Fruit fly (Drosophila melanogaster) whole organism, prepupa: ENCODE measurements around the gene akirin.

Experiments used
- CG10631 ChIP-seq: fragments of 200-800 bp; sonication (Bioruptor generic); optimal IDR thresholded peaks from 2 replicates; lab custom pipeline; 2016; ENCODE audit warnings: missing biosample characterization, missing genetic modification characterization
- CG10669 ChIP-seq: fragments of 200-800 bp; sonication (Bioruptor generic); optimal IDR thresholded peaks from 3 replicates; lab custom pipeline; 2018; ENCODE audit warnings: missing biosample characterization, mild to moderate bottlenecking, missing genetic modification characterization, moderate library complexity
- CG11294 ChIP-seq: fragments of 200-800 bp; sonication (Bioruptor generic); IDR thresholded peaks from 2 replicates; pipeline ENCODE4 v1.3.6; 2022; ENCODE audit warnings: missing biosample characterization, missing genetic modification characterization
- CG11762 ChIP-seq: fragments of 200-800 bp; sonication (Bioruptor generic); optimal IDR thresholded peaks from 3 replicates; lab custom pipeline; 2016; ENCODE audit warnings: missing biosample characterization, missing genetic modification characterization; ENCODE audit not compliant: insufficient read depth
- CG11902 ChIP-seq: fragments of 200-800 bp; sonication (Bioruptor generic); optimal IDR thresholded peaks from 3 replicates; lab custom pipeline; 2016; ENCODE audit warnings: missing biosample characterization, missing genetic modification characterization
- CG15336 ChIP-seq: fragments of 200-800 bp; sonication (Bioruptor generic); IDR thresholded peaks from 2 replicates; pipeline ENCODE4 v1.3.6; 2022; ENCODE audit warnings: missing biosample characterization, missing genetic modification characterization
- CG1621 ChIP-seq: fragments of 200-800 bp; sonication (Bioruptor generic); optimal IDR thresholded peaks from 3 replicates; lab custom pipeline; 2018; ENCODE audit warnings: missing biosample characterization, mild to moderate bottlenecking, missing genetic modification characterization
- CG16779 ChIP-seq: fragments of 200-800 bp; sonication (Bioruptor generic); optimal IDR thresholded peaks from 3 replicates; lab custom pipeline; 2017; ENCODE audit warnings: missing biosample characterization, mild to moderate bottlenecking, missing genetic modification characterization
- CG3032 ChIP-seq: fragments of 200-800 bp; optimal IDR thresholded peaks from 2 replicates; lab custom pipeline; 2019; ENCODE audit warnings: missing biosample characterization, mild to moderate bottlenecking, missing genetic modification characterization, moderate library complexity
- CG31627 ChIP-seq: fragments of 200-800 bp; sonication (Bioruptor generic); optimal IDR thresholded peaks from 3 replicates; lab custom pipeline; 2016; ENCODE audit warnings: missing biosample characterization, missing genetic modification characterization
- CG32006 ChIP-seq: fragments of 200-800 bp; sonication (Bioruptor generic); optimal IDR thresholded peaks from 3 replicates; lab custom pipeline; 2017; ENCODE audit warnings: missing biosample characterization, mild to moderate bottlenecking, missing genetic modification characterization
- CG34406 ChIP-seq: fragments of 200-800 bp; sonication (Bioruptor generic); optimal IDR thresholded peaks from 3 replicates; lab custom pipeline; 2016; ENCODE audit warnings: missing biosample characterization, missing genetic modification characterization
- CG3919 ChIP-seq: fragments of 200-800 bp; sonication (Bioruptor generic); optimal IDR thresholded peaks from 3 replicates; lab custom pipeline; 2016; ENCODE audit warnings: missing biosample characterization, missing genetic modification characterization
- CG4318 ChIP-seq: fragments of 200-800 bp; sonication (Bioruptor generic); optimal IDR thresholded peaks from 3 replicates; lab custom pipeline; 2017; ENCODE audit warnings: missing biosample characterization, mild to moderate bottlenecking, missing genetic modification characterization
- CG6276 ChIP-seq: fragments of 200-800 bp; sonication (Bioruptor generic); optimal IDR thresholded peaks from 2 replicates; lab custom pipeline; 2017; ENCODE audit warnings: missing biosample characterization, mild to moderate bottlenecking, missing genetic modification characterization
- CG7368 ChIP-seq: fragments of 200-800 bp; sonication (Bioruptor generic); optimal IDR thresholded peaks from 3 replicates; lab custom pipeline; 2016; ENCODE audit warnings: missing biosample characterization, missing genetic modification characterization
- CG8119 ChIP-seq: fragments of 200-800 bp; sonication (Bioruptor generic); IDR thresholded peaks from 3 replicates; pipeline ENCODE4 v1.3.6; 2022; ENCODE audit warnings: missing biosample characterization, missing genetic modification characterization
- CG8632 ChIP-seq: fragments of 200-800 bp; sonication (Bioruptor generic); optimal IDR thresholded peaks from 3 replicates; lab custom pipeline; 2016; ENCODE audit warnings: missing biosample characterization, missing genetic modification characterization
- CG9139 ChIP-seq: fragments of 200-800 bp; sonication (Bioruptor generic); optimal IDR thresholded peaks from 3 replicates; lab custom pipeline; 2017; ENCODE audit warnings: missing biosample characterization, mild to moderate bottlenecking, missing genetic modification characterization
- Eip75B ChIP-seq: fragments of 200-800 bp; sonication (Bioruptor generic); optimal IDR thresholded peaks from 3 replicates; lab custom pipeline; 2016; ENCODE audit warnings: missing biosample characterization, missing genetic modification characterization
- Eip78C ChIP-seq: fragments of 200-800 bp; sonication (Bioruptor generic); peaks from one replicate; lab custom pipeline; 2016; ENCODE audit warnings: missing biosample characterization, missing genetic modification characterization
- Eip93F ChIP-seq: fragments of 200-800 bp; sonication (Bioruptor generic); optimal IDR thresholded peaks from 2 replicates; lab custom pipeline; 2016; ENCODE audit warnings: missing biosample characterization, mild to moderate bottlenecking, missing genetic modification characterization
- Ets21C ChIP-seq: fragments of 200-800 bp; sonication (Bioruptor generic); optimal IDR thresholded peaks from 3 replicates; lab custom pipeline; 2016; ENCODE audit warnings: missing biosample characterization, missing genetic modification characterization
- Ets96B ChIP-seq: fragments of 200-800 bp; optimal IDR thresholded peaks from 2 replicates; lab custom pipeline; 2019; ENCODE audit warnings: missing biosample characterization, mild to moderate bottlenecking, missing genetic modification characterization, moderate library complexity
- Gug ChIP-seq: fragments of 200-800 bp; sonication (Bioruptor generic); IDR thresholded peaks from 2 replicates; pipeline ENCODE4 v1.3.6; 2022; ENCODE audit warnings: missing biosample characterization, missing genetic modification characterization
- Hr4 ChIP-seq: fragments of 200-800 bp; sonication (Bioruptor generic); optimal IDR thresholded peaks from 3 replicates; lab custom pipeline; 2016; ENCODE audit warnings: missing biosample characterization, missing genetic modification characterization
- Met ChIP-seq: fragments of 200-800 bp; sonication (Bioruptor generic); optimal IDR thresholded peaks from 3 replicates; lab custom pipeline; 2016; ENCODE audit warnings: missing biosample characterization, missing genetic modification characterization
- OdsH ChIP-seq: fragments of 200-800 bp; sonication (Bioruptor generic); optimal IDR thresholded peaks from 3 replicates; lab custom pipeline; 2016; ENCODE audit warnings: missing biosample characterization, missing genetic modification characterization
- Smox ChIP-seq: fragments of 200-800 bp; sonication (Bioruptor generic); optimal IDR thresholded peaks from 3 replicates; lab custom pipeline; 2016; ENCODE audit warnings: missing biosample characterization, missing genetic modification characterization
- Sox14 ChIP-seq: fragments of 200-800 bp; sonication (Bioruptor generic); optimal IDR thresholded peaks from 3 replicates; lab custom pipeline; 2016; ENCODE audit warnings: missing biosample characterization, missing genetic modification characterization
- Sox15 ChIP-seq: fragments of 200-800 bp; sonication (Bioruptor generic); optimal IDR thresholded peaks from 3 replicates; lab custom pipeline; 2016; ENCODE audit warnings: missing biosample characterization, missing genetic modification characterization
- achi ChIP-seq: fragments of 200-800 bp; sonication (Bioruptor generic); optimal IDR thresholded peaks from 3 replicates; lab custom pipeline; 2016; ENCODE audit warnings: missing biosample characterization, missing genetic modification characterization
- acj6 ChIP-seq: fragments of 200-800 bp; sonication (Bioruptor generic); optimal IDR thresholded peaks from 3 replicates; lab custom pipeline; 2016; ENCODE audit warnings: missing biosample characterization, missing genetic modification characterization
- cyc ChIP-seq: fragments of 200-800 bp; sonication (Bioruptor generic); optimal IDR thresholded peaks from 3 replicates; lab custom pipeline; 2016; ENCODE audit warnings: missing biosample characterization, missing genetic modification characterization
- dac ChIP-seq: fragments of 200-800 bp; sonication (Bioruptor generic); optimal IDR thresholded peaks from 2 replicates; lab custom pipeline; 2017; ENCODE audit warnings: missing biosample characterization, mild to moderate bottlenecking, missing genetic modification characterization
- dsx ChIP-seq: fragments of 200-800 bp; optimal IDR thresholded peaks from 3 replicates; lab custom pipeline; 2019; ENCODE audit warnings: missing biosample characterization, mild to moderate bottlenecking, missing genetic modification characterization, moderate library complexity; ENCODE audit not compliant: poor library complexity, severe bottlenecking
- eg ChIP-seq: fragments of 200-800 bp; sonication (Bioruptor generic); IDR thresholded peaks from 3 replicates; pipeline ENCODE4 v1.3.6; 2022; ENCODE audit warnings: missing biosample characterization, missing genetic modification characterization
- esn ChIP-seq: fragments of 200-800 bp; sonication (Bioruptor generic); optimal IDR thresholded peaks from 2 replicates; lab custom pipeline; 2016; ENCODE audit warnings: missing biosample characterization, mild to moderate bottlenecking, missing genetic modification characterization, moderate library complexity
- fkh ChIP-seq: fragments of 200-800 bp; sonication (Bioruptor generic); optimal IDR thresholded peaks from 3 replicates; lab custom pipeline; 2017; ENCODE audit warnings: missing biosample characterization, mild to moderate bottlenecking, missing genetic modification characterization, moderate library complexity
- lz ChIP-seq: fragments of 200-800 bp; sonication (Bioruptor generic); optimal IDR thresholded peaks from 3 replicates; lab custom pipeline; 2016; ENCODE audit warnings: missing biosample characterization, missing genetic modification characterization
- net ChIP-seq: fragments of 200-800 bp; sonication (Bioruptor generic); optimal IDR thresholded peaks from 3 replicates; lab custom pipeline; 2016; ENCODE audit warnings: missing biosample characterization, missing genetic modification characterization
- spab ChIP-seq: fragments of 200-800 bp; sonication (Bioruptor generic); optimal IDR thresholded peaks from 2 replicates; lab custom pipeline; 2017; ENCODE audit warnings: missing biosample characterization, mild to moderate bottlenecking, missing genetic modification characterization, missing genetic modification reagents
- ss ChIP-seq, 2 experiments: fragments of 200-800 bp; sonication (Bioruptor generic); optimal IDR thresholded peaks; 2 replicates in 1 of 2; 3 replicates in 1 of 2; lab custom pipeline; 2017 to 2018; ENCODE audit warnings: mild to moderate bottlenecking in 2 of 2, missing biosample characterization in 2 of 2, missing genetic modification characterization in 2 of 2, moderate library complexity in 1 of 2
- topi ChIP-seq: fragments of 200-800 bp; sonication (Bioruptor generic); optimal IDR thresholded peaks from 3 replicates; lab custom pipeline; 2016; ENCODE audit warnings: missing biosample characterization, missing genetic modification characterization
- vri ChIP-seq: fragments of 200-800 bp; sonication (Bioruptor generic); optimal IDR thresholded peaks from 3 replicates; lab custom pipeline; 2016; ENCODE audit warnings: missing biosample characterization, mild to moderate bottlenecking, missing genetic modification characterization

Gene akirin

DNA sequence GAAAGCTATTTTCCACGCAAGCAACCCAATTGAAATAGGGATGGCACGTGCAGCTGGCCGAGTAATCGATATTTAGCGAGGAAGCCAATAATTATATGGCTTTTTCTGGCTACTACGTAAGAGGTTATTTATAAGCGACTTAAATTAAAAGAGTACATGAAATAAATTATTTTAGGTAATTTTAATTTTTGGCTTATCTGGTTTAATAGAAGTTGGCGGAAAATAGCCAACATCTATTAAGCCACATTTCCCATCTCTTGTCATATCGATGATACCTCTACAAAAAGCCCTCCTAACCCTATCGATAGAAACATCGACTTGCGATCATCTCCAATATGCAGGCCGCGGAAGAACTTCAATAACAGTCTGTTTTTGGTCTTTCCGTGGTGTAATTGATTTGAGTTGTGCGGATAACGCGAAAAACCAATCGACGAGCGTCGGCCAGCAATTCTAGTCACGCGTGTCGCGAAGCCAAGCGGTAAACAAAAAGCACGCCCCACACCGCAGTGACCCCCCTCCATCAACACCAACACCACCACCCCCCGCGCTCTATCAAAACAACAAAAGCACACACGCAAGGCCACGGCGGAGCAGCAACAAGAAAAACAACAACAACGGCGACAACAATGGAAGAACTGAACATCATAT lies 21.5 kb upstream of the akirin start, which contains the start of the genes Srp19 and qm (continued):
- no peak for TF ChIP-seq spab (GFP tag; lab: Kevin White, UChicago)
- TF ChIP-seq Eip75B (GFP tag; lab: Kevin White, UChicago) = peak; percentile 54
- no peak for TF ChIP-seq Ets96B
- TF ChIP-seq topi (GFP tag; lab: Kevin White, UChicago) = peak; percentile 38
- peak; percentile 1 for TF ChIP-seq achi
- no peak for TF ChIP-seq OdsH (GFP tag; lab: Kevin White, UChicago)
- peak; percentile 52; the same call in 1 of the 3 replicates for TF ChIP-seq CG8119
- TF ChIP-seq esn (GFP tag; lab: Kevin White, UChicago) = peak; percentile 66
- no peak for TF ChIP-seq CG34406
- TF ChIP-seq Eip93F (GFP tag; lab: Kevin White, UChicago) = peak; percentile 63
- peak; percentile 37 for TF ChIP-seq dsx (GFP tag; lab: Kevin White, UChicago)
- peak; percentile 41 for TF ChIP-seq Sox14 (GFP tag; lab: Kevin White, UChicago)
- TF ChIP-seq Met (GFP tag; lab: Kevin White, UChicago) = no peak
- TF ChIP-seq eg (GFP tag; lab: Robert Waterston, UW) = no peak; the same call in 2 of the 3 replicates
- TF ChIP-seq dac (GFP tag; lab: Kevin White, UChicago) = no peak
- TF ChIP-seq CG8632 = no peak
- peak; percentile 33 for TF ChIP-seq CG9139
- TF ChIP-seq vri (GFP tag; lab: Kevin White, UChicago) = no peak
- TF ChIP-seq, all 60 proteins: peak for 23

DNA sequence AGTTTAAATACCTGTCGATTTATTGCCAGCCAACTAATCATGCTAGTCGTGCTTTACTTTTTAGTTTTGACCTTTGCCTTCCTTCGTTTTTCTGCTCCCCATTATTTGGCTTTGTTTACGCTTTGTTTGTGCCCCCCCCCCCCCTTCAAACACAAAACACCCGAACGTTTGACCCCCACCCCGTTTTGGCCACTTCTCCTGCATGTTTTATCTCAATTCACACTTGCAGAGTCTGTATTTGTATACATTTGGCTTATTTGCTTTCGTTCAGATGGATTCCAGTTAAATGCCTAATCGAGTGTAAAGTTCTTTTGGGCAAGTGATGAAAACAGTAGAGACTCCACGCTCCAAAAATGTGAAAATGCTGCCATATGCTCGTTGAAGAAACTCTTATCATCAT lies 20.3 kb upstream of the akirin start:
- TF ChIP-seq CG11294 (GFP tag; lab: Robert Waterston, UW) (no peak), fkh (GFP tag; lab: Kevin White, UChicago) (peak; percentile 79)

DNA sequence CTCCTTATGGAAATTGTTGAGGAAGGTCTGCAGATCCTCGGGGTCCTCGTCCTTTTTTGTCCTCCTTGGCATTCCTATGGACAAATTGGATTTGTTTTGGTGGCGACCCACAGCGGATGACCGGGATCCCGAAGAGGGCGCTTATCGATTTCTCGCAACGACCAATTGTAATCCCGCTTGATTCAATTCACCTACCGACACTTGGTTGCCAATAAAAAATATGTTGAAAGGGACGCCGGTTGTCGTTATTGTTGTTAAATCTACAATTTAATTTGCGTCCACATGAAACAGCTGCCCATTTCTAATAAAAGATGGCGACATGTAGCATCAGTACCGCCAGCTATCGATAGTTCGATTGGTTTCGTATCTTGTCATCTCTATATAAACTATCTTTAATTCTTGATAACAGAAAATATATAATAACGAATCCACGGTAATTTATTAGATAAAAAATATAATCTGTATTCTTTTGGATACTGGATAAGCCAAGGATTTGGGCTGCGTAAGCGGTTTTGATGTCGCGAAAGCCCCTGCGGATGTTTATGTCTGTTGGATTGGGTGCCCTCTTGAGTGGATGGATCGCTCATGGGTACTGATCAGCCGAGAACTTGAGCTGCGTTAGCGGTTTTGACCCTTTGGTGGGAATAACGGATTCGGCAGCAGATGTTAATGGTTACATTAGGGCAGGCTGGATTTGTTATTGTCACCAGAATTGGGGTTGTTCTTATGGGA lies 13.1 kb upstream of the akirin start, which contains the start of gene CTCF:
TSS of gene CTCF (minus strand) at position 328 of the 732 bp plus-strand sequence.
- TF ChIP-seq Hr4 (GFP tag; lab: Kevin White, UChicago) (no peak), Eip78C (GFP tag; lab: Kevin White, UChicago) (peak; percentile 71), CG3919 (peak; percentile 44), dac (GFP tag; lab: Kevin White, UChicago) (no peak), lz (GFP tag; lab: Kevin White, UChicago) (peak; percentile 58), net (peak; percentile 6), Ets21C (GFP tag; lab: Kevin White, UChicago) (no peak), CG8119 (no peak), topi (GFP tag; lab: Kevin White, UChicago) (peak; percentile 36), acj6 (no peak), Sox14 (GFP tag; lab: Kevin White, UChicago) (peak; percentile 44), ss (GFP tag; optimal IDR thresholded peaks at IDR 0.05; lab: Kevin White, UChicago) (peak in 1 of 2 experiments; percentile 1), Sox15 (GFP tag; lab: Kevin White, UChicago) (no peak), Smox (GFP tag; lab: Kevin White, UChicago) (no peak), Eip75B (GFP tag; lab: Kevin White, UChicago) (no peak), CG10631 (peak; percentile 1), CG1621 (tag; lab: Kevin White, UChicago) (peak; percentile 24), CG7368 (GFP tag; lab: Kevin White, UChicago) (peak; percentile 10), CG6276 (GFP tag; lab: Kevin White, UChicago) (no peak), CG15336 (GFP tag; lab: Robert Waterston, UW) (no peak), CG16779 (tag; lab: Kevin White, UChicago) (no peak), CG3032 (tag; lab: Kevin White, UChicago) (peak; percentile 56), CG11902 (GFP tag; lab: Kevin White, UChicago) (no peak), cyc (GFP tag; lab: Kevin White, UChicago) (peak; percentile 38), CG4318 (no peak), Gug (no peak), achi (no peak), spab (GFP tag; lab: Kevin White, UChicago) (no peak), dsx (GFP tag; lab: Kevin White, UChicago) (no peak), CG10669 (GFP tag; lab: Kevin White, UChicago) (no peak), eg (GFP tag; lab: Robert Waterston, UW) (no peak), CG11762 (GFP tag; lab: Kevin White, UChicago) (no peak), CG31627 (peak; percentile 43), CG32006 (GFP tag; lab: Kevin White, UChicago) (no peak), OdsH (GFP tag; lab: Kevin White, UChicago) (no peak)
